Worm (Caenorhabditis elegans): ENCODE measurements around the gene nstp-7.

- TF ChIP-seq fos-1 (tag; optimal IDR thresholded peaks at IDR 0.05) (no peak), fkh-10 (GFP tag; optimal IDR thresholded peaks at IDR 0.05) (no peak), daf-12 (tag; optimal IDR thresholded peaks at IDR 0.05) (no peak), ceh-28 (tag; optimal IDR thresholded peaks at IDR 0.05) (no peak), nhr-43 (tag; optimal IDR thresholded peaks at IDR 0.05; ENCODE audit: poor library complexity, severe bottlenecking) (no peak), mdl-1 (tag; optimal IDR thresholded peaks at IDR 0.05) (no peak)
Observed at ce11 chrV:590182-590581, 8.5 kb downstream of the nstp-7 start, which contains the start of gene ZK488.6.
